Fruit fly (Drosophila melanogaster): ENCODE data around the gene CG17597.

Gene CG17597

DNA sequence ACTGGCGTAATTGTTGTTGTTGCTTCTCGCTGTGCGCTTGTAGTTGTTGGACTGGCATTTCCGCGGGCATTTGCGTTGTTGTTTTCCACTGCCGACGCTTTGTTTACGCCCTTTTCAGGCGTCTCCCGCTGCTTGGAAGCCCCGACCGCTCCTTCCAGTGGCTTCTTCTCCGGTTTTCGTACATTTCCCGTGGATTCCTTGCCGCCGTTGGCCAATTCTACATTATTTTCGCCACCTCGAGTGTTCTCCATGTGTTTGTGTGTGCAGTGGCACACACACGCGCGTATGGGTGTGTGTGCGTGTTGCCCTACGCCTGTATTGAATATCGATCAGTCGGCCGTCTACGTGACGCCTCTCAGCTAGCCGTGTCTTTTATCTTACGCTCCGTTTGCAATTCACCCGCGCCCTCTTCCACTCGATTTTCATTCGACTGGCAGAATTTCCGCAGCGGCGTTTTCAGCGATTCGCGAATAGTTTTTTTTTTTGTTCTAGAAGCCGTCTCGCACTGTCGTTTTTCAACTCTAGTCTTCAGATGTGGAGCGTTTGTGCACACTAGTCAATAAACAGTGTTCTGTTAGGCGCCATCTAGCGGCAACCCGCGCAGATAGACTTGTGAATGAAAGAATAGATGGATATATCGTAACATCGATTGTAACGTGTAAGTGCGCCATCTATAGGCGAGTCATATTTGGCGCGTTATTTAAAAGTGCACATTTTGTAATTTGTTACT is 8.4 kb upstream of the CG17597 start, which contains the start of gene CG10600 (continued):
- no peak for TF ChIP-seq Nf-YA (GFP tag; IDR thresholded peaks at IDR 0.05)
- TF ChIP-seq CG7745 (tag; optimal IDR thresholded peaks at IDR 0.05), result no peak
- TF ChIP-seq br (optimal IDR thresholded peaks at IDR 0.05), result no peak
- peak; percentile 87 for TF ChIP-seq CG5245 (GFP tag; optimal IDR thresholded peaks at IDR 0.05)
- peak; percentile 41 for TF ChIP-seq Fer2 (tag; optimal IDR thresholded peaks at IDR 0.05)
- TF ChIP-seq trh (GFP tag; optimal IDR thresholded peaks at IDR 0.05), result peak; percentile 56
- peak; percentile 63 for TF ChIP-seq PHDP (tag; optimal IDR thresholded peaks at IDR 0.05)
- TF ChIP-seq CG14710 (tag; optimal IDR thresholded peaks at IDR 0.05), result peak; percentile 94
- peak; percentile 92 for TF ChIP-seq mam (GFP tag; optimal IDR thresholded peaks at IDR 0.05)
- peak; percentile 47 for TF ChIP-seq gsb (GFP tag; IDR thresholded peaks at IDR 0.05)
- peak; percentile 87 for TF ChIP-seq Sin3A (optimal IDR thresholded peaks at IDR 0.05)
- TF ChIP-seq H2.0 (GFP tag; IDR thresholded peaks at IDR 0.05), result peak; percentile 53
- TF ChIP-seq CG10565 (GFP tag; optimal IDR thresholded peaks at IDR 0.05), result no peak
- TF ChIP-seq CG14441 (GFP tag; IDR thresholded peaks at IDR 0.05), result peak; percentile 63
- TF ChIP-seq HLH3B (GFP tag; IDR thresholded peaks at IDR 0.05), result peak; percentile 59
- TF ChIP-seq CG8924 (tag; optimal IDR thresholded peaks at IDR 0.05), result peak; percentile 45
- peak; percentile 56 for TF ChIP-seq CG6813 (GFP tag; optimal IDR thresholded peaks at IDR 0.05)
- TF ChIP-seq danr (GFP tag; IDR thresholded peaks at IDR 0.05), result no peak
- TF ChIP-seq Doc2 (GFP tag; IDR thresholded peaks at IDR 0.05), result 0 out of 2 replicates have a peak, but pooled peaks have one; percentile 47
- TF ChIP-seq sc (optimal IDR thresholded peaks at IDR 0.05), result no peak
- TF ChIP-seq sc (GFP tag; optimal IDR thresholded peaks at IDR 0.05), result peak; percentile 28
- peak; percentile 75 for TF ChIP-seq CG18476 (GFP tag; optimal IDR thresholded peaks at IDR 0.05)
- TF ChIP-seq Oaz (GFP tag; IDR thresholded peaks at IDR 0.05), result no peak
- TF ChIP-seq dan (GFP tag; IDR thresholded peaks at IDR 0.05), result no peak
- no peak for TF ChIP-seq CG43689 (GFP tag; IDR thresholded peaks at IDR 0.05)
- TF ChIP-seq CG3281 (GFP tag; optimal IDR thresholded peaks at IDR 0.05), result peak; percentile 66
- TF ChIP-seq CG7928 (GFP tag; optimal IDR thresholded peaks at IDR 0.05), result peak; percentile 58
- TF ChIP-seq CG8478 (optimal IDR thresholded peaks at IDR 0.05), result peak; percentile 87
- peak; percentile 93 for TF ChIP-seq CG3847 (GFP tag; IDR thresholded peaks at IDR 0.05)
- TF ChIP-seq CG17359 (tag; optimal IDR thresholded peaks at IDR 0.05), result peak; percentile 70
- peak; percentile 90 for TF ChIP-seq slbo (GFP tag; IDR thresholded peaks at IDR 0.05)
- peak; percentile 84 for TF ChIP-seq Bdp1 (GFP tag; optimal IDR thresholded peaks at IDR 0.05)
- TF ChIP-seq CG5953 (GFP tag; IDR thresholded peaks at IDR 0.05), result no peak
- no peak for TF ChIP-seq Hr78 (GFP tag; optimal IDR thresholded peaks at IDR 0.05)
- peak; percentile 88 for TF ChIP-seq chn (GFP tag; optimal IDR thresholded peaks at IDR 0.05)
- peak; percentile 73 for TF ChIP-seq zen (tag; optimal IDR thresholded peaks at IDR 0.05)
- TF ChIP-seq zfh2 (GFP tag; optimal IDR thresholded peaks at IDR 0.05), result peak; percentile 91
- TF ChIP-seq CG31224 (GFP tag; IDR thresholded peaks at IDR 0.05), result peak; percentile 52
- TF ChIP-seq stwl (tag; optimal IDR thresholded peaks at IDR 0.05), result peak; percentile 95
- peak; percentile 93 for TF ChIP-seq HmgZ (tag; optimal IDR thresholded peaks at IDR 0.05)
- TF ChIP-seq CG32532 (GFP tag; IDR thresholded peaks at IDR 0.05), result peak; percentile 86
- TF ChIP-seq Med (GFP tag), result peak; percentile 98
- TF ChIP-seq Rfx (GFP tag; IDR thresholded peaks at IDR 0.05), result peak; percentile 90
- TF ChIP-seq zen2 (GFP tag; IDR thresholded peaks at IDR 0.05; ENCODE audit: partially characterized antibody), result peak; percentile 88
- no peak for TF ChIP-seq CG11093 (GFP tag; IDR thresholded peaks at IDR 0.05)
- peak; percentile 30 for TF ChIP-seq ac (GFP tag; optimal IDR thresholded peaks at IDR 0.05)
- TF ChIP-seq CG4617 (GFP tag; optimal IDR thresholded peaks at IDR 0.05; ENCODE audit: borderline replicate concordance), result peak; percentile 99
- TF ChIP-seq CG2199 (GFP tag; IDR thresholded peaks at IDR 0.05), result 0 out of 3 replicates have a peak, but pooled peaks have one; percentile 57
- peak; percentile 77 for TF ChIP-seq az2 (GFP tag; optimal IDR thresholded peaks at IDR 0.05)
- peak; percentile 98 for TF ChIP-seq pzg (GFP tag; optimal IDR thresholded peaks at IDR 0.05)
- no peak for TF ChIP-seq Ravus (GFP tag; IDR thresholded peaks at IDR 0.05)

All from whole organism, embryonic.